Worm (Caenorhabditis elegans) whole organism, L1 larva: ENCODE results near the gene sup-26.

ENCODE experiments used
- C04F5.9 ChIP-seq: sonication (generic microtip); optimal IDR thresholded peaks from 2 replicates; lab custom pipeline; 2016; ENCODE audit warnings: missing genetic modification characterization, missing compliant biosample characterization
- C16A3.4 ChIP-seq: fragments of 150-350 bp; optimal IDR thresholded peaks from 2 replicates; lab custom pipeline; 2014; ENCODE audit warnings: missing biosample characterization, missing genetic modification characterization
- C34B4.2 ChIP-seq: sonication (generic microtip); optimal IDR thresholded peaks from 2 replicates; lab custom pipeline; 2017; ENCODE audit warnings: mild to moderate bottlenecking, missing genetic modification characterization, missing compliant biosample characterization
- F16B12.6 ChIP-seq: fragments of 150-350 bp; optimal IDR thresholded peaks from 2 replicates; lab custom pipeline; 2014; ENCODE audit warnings: missing biosample characterization, missing genetic modification characterization
- alr-1 ChIP-seq: fragments of 200-800 bp; sonication (Bioruptor generic); optimal IDR thresholded peaks from 2 replicates; lab custom pipeline; 2018; ENCODE audit warnings: borderline replicate concordance, mild to moderate bottlenecking, missing genetic modification characterization, missing compliant biosample characterization
- aly-2 ChIP-seq: fragments of 150-350 bp; optimal IDR thresholded peaks from 2 replicates; lab custom pipeline; 2014; ENCODE audit warnings: missing biosample characterization, missing genetic modification characterization
- blmp-1 ChIP-seq: fragments of 150-350 bp; optimal IDR thresholded peaks from 2 replicates; lab custom pipeline; 2014; ENCODE audit warnings: missing biosample characterization, missing genetic modification characterization
- ceh-90 ChIP-seq: sonication (generic microtip); optimal IDR thresholded peaks from 2 replicates; lab custom pipeline; 2016; ENCODE audit warnings: missing genetic modification characterization, missing compliant biosample characterization
- dsc-1 ChIP-seq: sonication (generic microtip); optimal IDR thresholded peaks from 2 replicates; lab custom pipeline; 2016; ENCODE audit warnings: mild to moderate bottlenecking, missing genetic modification characterization, missing compliant biosample characterization
- efl-1 ChIP-seq, 4 experiments: fragments of 150-350 bp; optimal IDR thresholded peaks in 3 of 4; peaks in 1 of 4; 1 replicate in 1 of 4; 2 replicates in 3 of 4; lab custom pipeline; 2014; ENCODE audit warnings: missing biosample characterization in 2 of 4, missing genetic modification characterization in 2 of 4, missing genetic modification reagents in 2 of 4
- fos-1 ChIP-seq: fragments of 150-350 bp; optimal IDR thresholded peaks from 2 replicates; lab custom pipeline; 2014; ENCODE audit warnings: missing biosample characterization, missing genetic modification characterization
- grh-1 ChIP-seq: fragments of 200-800 bp; sonication (Bioruptor generic); IDR thresholded peaks from 2 replicates; pipeline ENCODE4 v1.3.6; 2022; ENCODE audit warnings: missing genetic modification reagents, missing genetic modification characterization, missing compliant biosample characterization
- hlh-17 ChIP-seq: fragments of 200-800 bp; sonication (Bioruptor generic); optimal IDR thresholded peaks from 2 replicates; lab custom pipeline; 2018; ENCODE audit warnings: missing genetic modification characterization, mild to moderate bottlenecking, missing compliant biosample characterization, moderate library complexity, borderline replicate concordance
- hlh-4 ChIP-seq: sonication (generic microtip); optimal IDR thresholded peaks from 2 replicates; lab custom pipeline; 2016; ENCODE audit warnings: mild to moderate bottlenecking, missing genetic modification characterization, missing compliant biosample characterization
- hpl-2 ChIP-seq: fragments of 150-350 bp; optimal IDR thresholded peaks from 2 replicates; lab custom pipeline; 2014; ENCODE audit warnings: missing biosample characterization, missing genetic modification reagents, missing genetic modification characterization
- jun-1 ChIP-seq: fragments of 150-350 bp; optimal IDR thresholded peaks from 2 replicates; lab custom pipeline; 2014; ENCODE audit warnings: missing biosample characterization, missing genetic modification reagents, missing genetic modification characterization
- lin-35 ChIP-seq, 2 experiments: fragments of 150-350 bp; optimal IDR thresholded peaks; 2 replicates each; lab custom pipeline; 2014; ENCODE audit warnings: missing biosample characterization in 2 of 2, missing genetic modification characterization in 2 of 2, missing genetic modification reagents in 2 of 2
- lin-39 ChIP-seq: fragments of 150-350 bp; optimal IDR thresholded peaks from 2 replicates; lab custom pipeline; 2014; ENCODE audit warnings: missing biosample characterization, missing genetic modification reagents, missing genetic modification characterization
- mab-9 ChIP-seq: fragments of 200-800 bp; sonication (Bioruptor generic); IDR thresholded peaks from 2 replicates; pipeline ENCODE4 v1.3.6; 2022; ENCODE audit warnings: missing genetic modification reagents, missing genetic modification characterization, missing compliant biosample characterization
- mdl-1 ChIP-seq, 2 experiments: fragments of 150-350 bp; optimal IDR thresholded peaks; 2 replicates each; lab custom pipeline; 2014 to 2017; ENCODE audit warnings: missing biosample characterization in 2 of 2, missing genetic modification characterization in 2 of 2, inconsistent platforms in 1 of 2
- nhr-11 ChIP-seq: fragments of 150-350 bp; optimal IDR thresholded peaks from 2 replicates; lab custom pipeline; 2014; ENCODE audit warnings: missing biosample characterization, missing genetic modification characterization
- nhr-20 ChIP-seq: sonication (generic microtip); optimal IDR thresholded peaks from 2 replicates; lab custom pipeline; 2016; ENCODE audit warnings: mild to moderate bottlenecking, missing genetic modification characterization, missing compliant biosample characterization
- nhr-71 ChIP-seq: sonication (generic microtip); optimal IDR thresholded peaks from 2 replicates; lab custom pipeline; 2016; ENCODE audit warnings: mild to moderate bottlenecking, missing genetic modification characterization, moderate library complexity, missing compliant biosample characterization
- nhr-85 ChIP-seq: sonication (generic microtip); peaks from one replicate; lab custom pipeline; 2016; ENCODE audit warnings: missing genetic modification characterization, inconsistent platforms, missing compliant biosample characterization
- pax-3 ChIP-seq: fragments of 200-800 bp; sonication (Bioruptor generic); optimal IDR thresholded peaks from 2 replicates; lab custom pipeline; 2018; ENCODE audit warnings: mild to moderate bottlenecking, missing genetic modification characterization, moderate library complexity, missing compliant biosample characterization
- rnt-1 ChIP-seq: sonication (generic microtip); optimal IDR thresholded peaks from 2 replicates; lab custom pipeline; 2016; ENCODE audit warnings: mild to moderate bottlenecking, missing genetic modification characterization, moderate library complexity, missing compliant biosample characterization
- skn-1 ChIP-seq: fragments of 150-350 bp; optimal IDR thresholded peaks from 2 replicates; lab custom pipeline; 2014; ENCODE audit warnings: missing biosample characterization, missing genetic modification characterization
- snu-23 ChIP-seq: sonication (generic microtip); optimal IDR thresholded peaks from 2 replicates; lab custom pipeline; 2016; ENCODE audit warnings: missing genetic modification characterization, missing compliant biosample characterization
- sox-4 ChIP-seq: sonication (generic microtip); optimal IDR thresholded peaks from 2 replicates; lab custom pipeline; 2016; ENCODE audit warnings: missing genetic modification characterization, missing compliant biosample characterization
- sptf-1 ChIP-seq: fragments of 150-350 bp; optimal IDR thresholded peaks from 2 replicates; lab custom pipeline; 2014; ENCODE audit warnings: missing biosample characterization, missing genetic modification characterization
- swsn-7 ChIP-seq: sonication (generic microtip); optimal IDR thresholded peaks from 2 replicates; lab custom pipeline; 2016; ENCODE audit warnings: missing genetic modification characterization, missing compliant biosample characterization
- tbx-2 ChIP-seq: sonication (generic microtip); optimal IDR thresholded peaks from 2 replicates; lab custom pipeline; 2016; ENCODE audit warnings: missing genetic modification characterization, missing compliant biosample characterization
- tlp-1 ChIP-seq: fragments of 150-350 bp; optimal IDR thresholded peaks from 2 replicates; lab custom pipeline; 2014; ENCODE audit warnings: missing biosample characterization, missing genetic modification characterization
- unc-130 ChIP-seq: fragments of 150-350 bp; optimal IDR thresholded peaks from 2 replicates; lab custom pipeline; 2017; ENCODE audit warnings: missing biosample characterization, missing genetic modification characterization, inconsistent platforms
- unc-86 ChIP-seq: sonication (generic microtip); optimal IDR thresholded peaks from 2 replicates; lab custom pipeline; 2016; ENCODE audit warnings: missing genetic modification characterization, missing compliant biosample characterization
- unc-98 ChIP-seq: fragments of 200-800 bp; sonication (Bioruptor generic); IDR thresholded peaks from 2 replicates; pipeline ENCODE4 v1.3.6; 2022; ENCODE audit warnings: missing genetic modification characterization, missing compliant biosample characterization
- vab-15 ChIP-seq: sonication (generic microtip); optimal IDR thresholded peaks from 2 replicates; lab custom pipeline; 2017; ENCODE audit warnings: missing genotype, mild to moderate bottlenecking, missing genetic modification characterization, missing compliant biosample characterization
- xbp-1 ChIP-seq: sonication (generic microtip); optimal IDR thresholded peaks from 2 replicates; lab custom pipeline; 2016; ENCODE audit warnings: missing genetic modification characterization, missing compliant biosample characterization
- zag-1 ChIP-seq: fragments of 150-350 bp; optimal IDR thresholded peaks from 2 replicates; lab custom pipeline; 2014; ENCODE audit warnings: missing biosample characterization, missing genetic modification characterization
- zip-4 ChIP-seq: fragments of 200-800 bp; sonication (Bioruptor generic); optimal IDR thresholded peaks from 2 replicates; lab custom pipeline; 2018; ENCODE audit warnings: mild to moderate bottlenecking, missing genetic modification characterization, moderate library complexity, missing compliant biosample characterization
- ztf-11 ChIP-seq, 2 experiments: sonication (generic microtip); optimal IDR thresholded peaks; 2 replicates each; lab custom pipeline; 2016 to 2017; ENCODE audit warnings: missing genetic modification characterization in 2 of 2, missing biosample characterization in 1 of 2, missing compliant biosample characterization in 1 of 2
- ztf-4 ChIP-seq: fragments of 150-350 bp; optimal IDR thresholded peaks from 2 replicates; lab custom pipeline; 2014; ENCODE audit warnings: missing biosample characterization, missing genetic modification characterization

The sup-26 gene

DNA sequence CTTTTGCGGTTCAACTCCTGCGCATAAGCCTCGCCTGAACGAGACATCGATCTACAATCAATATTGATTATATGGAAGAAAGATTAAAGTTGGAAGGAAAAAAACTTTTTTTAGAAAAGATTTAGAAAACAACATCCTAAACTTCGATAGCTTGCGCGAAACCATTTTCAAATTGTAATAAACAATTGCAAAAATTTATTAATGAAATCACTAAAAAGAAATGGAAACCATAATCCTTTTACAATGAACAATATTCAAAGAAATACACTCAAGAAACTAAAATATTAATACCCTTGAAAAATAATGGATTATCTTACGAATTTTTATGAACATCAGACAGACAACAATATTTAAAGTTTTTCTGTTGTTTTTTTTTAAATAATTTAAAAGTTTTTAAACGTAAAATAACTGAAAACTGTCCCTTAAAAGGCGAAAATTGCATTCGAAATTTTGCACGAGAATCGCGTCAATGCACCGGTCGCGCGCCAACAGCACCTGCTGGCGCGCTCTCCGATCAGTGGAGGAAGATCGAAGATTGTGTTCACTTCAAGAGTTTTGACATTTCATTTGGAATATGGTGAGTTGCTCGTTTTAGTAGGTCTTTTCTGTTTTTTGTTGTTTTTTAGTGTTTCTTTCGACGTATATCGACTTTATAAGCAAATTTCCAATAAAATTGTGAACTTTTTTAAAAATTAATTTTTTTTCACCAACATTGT, 10.6 kb downstream of the sup-26 start, which contains the start of the genes sftb-1 and R10E4.1 (continued):
- TF ChIP-seq skn-1 (peak; percentile 72), nhr-71 (tag; lab: Kevin White, UChicago) (peak; percentile 87), hpl-2 (peak; percentile 22), rnt-1 (tag; lab: Kevin White, UChicago) (peak; percentile 85), unc-98 (GFP tag; lab: Robert Waterston, UW) (no peak), hlh-17 (no peak), unc-86 (peak; percentile 66), lin-39 (tag; lab: Kevin White, UChicago) (peak; percentile 62), aly-2 (tag; lab: Kevin White, UChicago) (peak; percentile 29), sox-4 (tag; lab: Kevin White, UChicago) (peak; percentile 52), mab-9 (GFP tag; lab: Robert Waterston, UW) (0 out of 2 replicates have a peak, but pooled peaks have one; percentile 18), C16A3.4 (tag; lab: Kevin White, UChicago) (peak; percentile 75), ztf-11 (tag; optimal IDR thresholded peaks at IDR 0.05; lab: Kevin White, UChicago) (peak in 1 of 2 experiments; percentile 62), swsn-7 (tag; lab: Kevin White, UChicago) (peak; percentile 80), grh-1 (GFP tag; lab: Robert Waterston, UW) (0 out of 2 replicates have a peak, but pooled peaks have one; percentile 40), nhr-20 (peak; percentile 80), dsc-1 (tag; lab: Kevin White, UChicago) (peak; percentile 74), xbp-1 (tag; lab: Kevin White, UChicago) (peak; percentile 82), sptf-1 (tag; lab: Kevin White, UChicago) (no peak), ztf-4 (no peak), fos-1 (tag; lab: Kevin White, UChicago) (no peak), ceh-90 (tag; lab: Kevin White, UChicago) (no peak), C04F5.9 (peak; percentile 55), unc-130 (tag; lab: Kevin White, UChicago) (peak; percentile 61)
- TF ChIP-seq, all 84 proteins: peak for 49

DNA sequence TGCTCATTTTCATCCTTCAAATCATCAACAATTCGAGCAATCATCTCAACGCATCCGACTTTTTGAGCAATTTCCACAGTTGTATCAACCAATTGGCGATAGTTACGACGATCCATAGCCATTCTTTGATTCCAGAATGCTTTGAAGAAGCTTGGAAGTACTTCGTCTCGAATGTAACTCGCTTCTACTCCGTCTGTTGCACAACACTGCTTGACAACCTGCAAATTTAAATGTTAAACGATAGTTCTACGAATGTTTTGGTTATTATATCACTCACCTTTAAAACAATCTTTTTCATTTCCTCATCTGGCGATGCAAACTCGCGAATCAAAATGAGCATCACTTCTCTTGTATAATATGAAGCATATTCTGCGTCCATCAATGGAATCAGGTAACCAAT, 14.1 kb downstream of the sup-26 start:
- TF ChIP-seq jun-1 (tag; lab: Kevin White, UChicago) (no peak), efl-1 (optimal IDR thresholded peaks at IDR 0.05; lab: Kevin White, UChicago) (no peak), efl-1 (GFP tag; optimal IDR thresholded peaks at IDR 0.05 in 1 of 2; lab: Kevin White, UChicago) (peak in 1 of 2 experiments; percentile 70)

DNA sequence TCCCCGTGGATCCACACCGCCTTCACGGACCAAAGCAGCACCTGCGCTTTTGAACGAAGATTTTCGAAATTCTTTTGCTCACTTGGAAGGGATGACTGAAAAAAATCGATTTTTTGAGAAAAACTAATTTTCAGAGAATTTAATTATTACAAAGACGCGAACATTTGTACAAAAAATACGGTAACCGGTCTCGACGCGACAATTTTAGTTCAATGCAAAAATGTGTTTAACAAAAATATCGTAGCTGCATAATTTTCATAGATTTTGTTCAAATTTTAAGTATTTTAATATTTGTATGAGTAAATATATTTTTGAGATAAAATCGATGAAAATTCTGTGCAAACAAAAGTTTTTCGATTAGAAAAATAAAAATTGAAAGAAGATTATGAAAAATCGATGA, 17.0 kb downstream of the sup-26 start, which contains the start of gene T08A11.1:
T08A11.1 (minus strand) TSS at position 101 of the 400 bp plus-strand sequence.
- TF ChIP-seq nhr-85 (tag; lab: Kevin White, UChicago) (no peak), C16A3.4 (tag; lab: Kevin White, UChicago) (no peak), lin-35 (GFP tag; optimal IDR thresholded peaks at IDR 0.05; lab: Kevin White, UChicago) (no peak), alr-1 (tag; lab: Kevin White, UChicago) (no peak)
- TF ChIP-seq, all 84 proteins: peak for 0

DNA sequence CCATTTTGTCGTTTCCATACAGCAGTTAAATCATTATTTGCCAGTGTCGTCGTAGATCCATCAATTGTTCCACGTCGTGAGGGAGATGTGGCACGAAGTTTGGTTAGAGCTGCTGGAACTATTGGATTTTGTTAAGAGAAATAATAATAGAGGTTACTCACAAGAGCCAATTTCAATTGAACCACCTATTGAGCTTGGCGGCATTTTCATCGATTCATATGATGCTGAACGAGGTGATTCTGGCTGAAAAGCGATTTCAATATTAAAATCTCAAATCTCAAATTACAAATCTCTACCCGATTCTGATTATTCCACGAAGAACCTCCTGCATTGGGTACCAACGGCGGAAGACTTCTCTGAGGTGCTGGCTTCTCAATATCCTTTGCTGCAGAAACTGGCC, 22.1 kb downstream of the sup-26 start:
- TF ChIP-seq tbx-2 (tag; lab: Kevin White, UChicago) (no peak), alr-1 (tag; lab: Kevin White, UChicago) (no peak), sox-4 (tag; lab: Kevin White, UChicago) (no peak), blmp-1 (tag; lab: Kevin White, UChicago) (no peak), nhr-11 (tag; lab: Kevin White, UChicago) (no peak), hlh-17 (no peak), F16B12.6 (tag; lab: Kevin White, UChicago) (no peak), zip-4 (GFP tag; lab: Kevin White, UChicago) (no peak), snu-23 (GFP tag; lab: Kevin White, UChicago) (no peak), pax-3 (tag; lab: Kevin White, UChicago) (no peak), C34B4.2 (no peak), mab-9 (GFP tag; lab: Robert Waterston, UW) (no peak), vab-15 (tag; lab: Kevin White, UChicago) (no peak), hlh-4 (tag; lab: Kevin White, UChicago) (no peak), zag-1 (tag; lab: Kevin White, UChicago) (no peak), mdl-1 (tag; optimal IDR thresholded peaks at IDR 0.05; lab: Kevin White, UChicago) (no peak), tlp-1 (tag; lab: Kevin White, UChicago) (no peak), grh-1 (GFP tag; lab: Robert Waterston, UW) (no peak), skn-1 (no peak), ceh-90 (tag; lab: Kevin White, UChicago) (no peak)
